Worm (Caenorhabditis elegans) whole organism, dauer: ENCODE data around the gene F53C3.11.

Experiments used
- unc-62 ChIP-seq: sonication (generic microtip); optimal IDR thresholded peaks from 2 replicates; lab custom pipeline; 2017; ENCODE audit warnings: missing biosample characterization, missing genetic modification reagents, missing genetic modification characterization

Gene F53C3.11

DNA sequence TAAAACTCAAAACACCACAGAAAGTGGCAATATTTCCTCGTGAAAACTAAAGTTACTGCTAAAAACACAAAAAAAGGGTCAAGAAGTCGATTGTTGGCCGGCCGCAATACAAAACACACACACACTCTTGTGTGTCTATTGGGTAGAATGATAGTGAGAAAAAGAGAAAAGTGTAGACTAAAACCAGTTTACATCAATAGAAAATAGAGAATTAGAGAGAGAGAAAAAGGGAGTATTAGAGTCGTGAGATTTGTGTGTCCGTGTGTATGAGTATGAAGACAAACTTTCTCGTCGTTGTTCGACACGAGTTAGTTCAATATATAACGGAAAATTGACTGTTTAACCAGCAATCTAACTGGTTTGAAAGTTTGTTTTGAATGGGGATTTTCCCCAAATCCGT lies 22.9 kb upstream of the F53C3.11 start:
- TF ChIP-seq unc-62 (GFP tag; lab: Kevin White, UChicago), result no peak

- no peak for TF ChIP-seq unc-62 (GFP tag; lab: Kevin White, UChicago)
Measured at ce11 chrII:3927943-3928393, 21.5 kb upstream of the F53C3.11 start, which contains the start of gene plpp-1.1. Gene plpp-1.1, minus strand, starts transcription at chrII:3927993.

DNA sequence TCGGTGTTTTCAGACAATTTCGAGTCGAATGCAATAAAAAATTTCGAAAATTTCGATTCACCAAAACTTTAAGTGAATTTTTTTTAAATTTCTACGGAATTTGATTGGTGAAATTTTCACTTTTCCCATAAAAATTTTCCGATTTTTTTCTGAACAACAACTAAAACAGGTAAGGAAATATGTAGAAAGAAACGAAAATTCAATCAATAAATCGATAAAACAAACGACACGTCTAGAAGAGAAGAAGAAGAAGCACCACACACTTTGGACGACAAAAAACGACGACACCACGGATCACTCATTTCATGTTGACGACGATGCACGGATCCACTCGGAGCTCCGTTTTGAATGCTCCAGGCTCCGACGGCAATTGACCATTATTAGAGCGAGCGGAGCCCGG lies 16.2 kb upstream of the F53C3.11 start:
- no peak for TF ChIP-seq unc-62 (GFP tag; lab: Kevin White, UChicago)

ce11 chrII:3920611-3921010 lies 14.1 kb upstream of the F53C3.11 start:
- TF ChIP-seq unc-62 (GFP tag; lab: Kevin White, UChicago), result no peak

DNA sequence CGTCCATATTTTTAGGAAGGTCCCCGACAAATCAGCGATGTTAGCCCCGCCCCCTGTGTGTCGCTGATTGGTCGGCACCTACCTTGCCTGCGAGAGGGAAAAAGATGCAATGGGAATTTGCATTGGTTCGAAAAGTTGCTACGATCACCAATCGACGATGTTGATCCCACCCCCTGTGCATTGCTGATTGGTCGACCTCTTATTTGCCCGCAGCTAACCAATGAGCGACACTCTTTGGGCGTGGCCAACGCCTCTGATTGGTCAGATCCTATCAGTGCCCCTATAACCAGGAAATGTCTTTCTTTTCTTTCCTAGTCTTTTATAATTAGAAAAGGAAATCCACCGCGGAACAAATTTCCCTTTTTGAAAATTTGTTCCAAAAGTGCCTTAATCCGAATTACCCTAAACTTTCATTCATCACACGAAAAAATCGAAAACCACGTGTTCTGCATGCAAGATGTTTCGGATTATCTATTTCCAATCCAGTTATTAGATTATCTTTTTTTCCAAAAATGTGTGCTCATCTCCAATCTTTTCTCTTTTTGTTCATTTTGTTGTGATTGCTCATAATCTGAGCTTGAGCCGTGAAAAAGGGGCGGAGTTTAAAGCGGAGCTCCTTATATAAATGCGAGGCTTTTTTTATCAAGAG lies 11.6 kb upstream of the F53C3.11 start:
- no peak for TF ChIP-seq unc-62 (GFP tag; lab: Kevin White, UChicago)

DNA sequence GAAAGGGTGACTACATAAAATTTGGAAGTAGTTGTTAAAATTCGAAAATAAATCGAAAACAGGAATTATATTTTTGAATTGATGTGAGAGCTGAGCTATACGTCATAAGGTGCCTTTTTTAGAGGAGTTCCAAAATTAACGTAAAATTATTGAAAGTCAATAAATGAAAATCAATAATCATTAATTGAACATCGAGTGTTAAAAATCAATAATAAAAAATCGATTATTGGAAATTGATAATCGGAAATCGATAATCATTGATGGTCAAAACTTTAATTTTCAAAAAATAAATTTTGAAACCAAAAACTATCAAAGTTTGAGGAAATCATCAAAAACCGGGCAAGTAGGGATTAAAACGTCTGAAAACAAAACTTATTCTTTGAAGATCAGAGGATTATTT lies 7.2 kb upstream of the F53C3.11 start:
- TF ChIP-seq unc-62 (GFP tag; lab: Kevin White, UChicago), result no peak

- TF ChIP-seq unc-62 (GFP tag; lab: Kevin White, UChicago), result no peak
Measured at ce11 chrII:3911716-3912115, 5.2 kb upstream of the F53C3.11 start, which contains the start of gene F53C3.1. Gene F53C3.1, plus strand, starts transcription at chrII:3912016.

ce11 chrII:3911284-3911683 lies 4.8 kb upstream of the F53C3.11 start:
- TF ChIP-seq unc-62 (GFP tag; lab: Kevin White, UChicago), result no peak

- no peak for TF ChIP-seq unc-62 (GFP tag; lab: Kevin White, UChicago)
Measured at ce11 chrII:3910737-3911136, 4.2 kb upstream of the F53C3.11 start, which contains the start of gene bcmo-2. Gene bcmo-2, minus strand, starts transcription at chrII:3910837.

- no peak for TF ChIP-seq unc-62 (GFP tag; lab: Kevin White, UChicago)
Measured at ce11 chrII:3909301-3909700, 2.8 kb upstream of the F53C3.11 start.

DNA sequence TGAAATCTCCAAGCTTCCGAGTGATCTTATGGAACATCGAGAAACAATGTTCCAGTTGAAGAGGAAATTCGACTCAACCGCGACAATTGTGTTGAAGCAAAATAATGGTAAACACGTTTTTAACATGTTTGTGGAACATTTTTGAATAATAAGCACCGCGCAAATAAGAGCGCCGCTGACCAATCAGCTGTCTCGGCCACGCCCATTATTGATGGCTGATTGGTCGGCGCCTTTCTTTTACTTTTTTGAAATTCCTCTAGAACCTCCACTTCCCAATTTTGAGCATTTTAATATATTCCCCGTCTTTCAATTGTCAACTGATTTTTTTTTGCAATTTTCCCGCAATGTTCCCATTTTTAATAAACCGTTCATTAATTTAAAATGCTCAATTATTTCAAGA lies 1.6 kb upstream of the F53C3.11 start:
- TF ChIP-seq unc-62 (GFP tag; lab: Kevin White, UChicago), result no peak

DNA sequence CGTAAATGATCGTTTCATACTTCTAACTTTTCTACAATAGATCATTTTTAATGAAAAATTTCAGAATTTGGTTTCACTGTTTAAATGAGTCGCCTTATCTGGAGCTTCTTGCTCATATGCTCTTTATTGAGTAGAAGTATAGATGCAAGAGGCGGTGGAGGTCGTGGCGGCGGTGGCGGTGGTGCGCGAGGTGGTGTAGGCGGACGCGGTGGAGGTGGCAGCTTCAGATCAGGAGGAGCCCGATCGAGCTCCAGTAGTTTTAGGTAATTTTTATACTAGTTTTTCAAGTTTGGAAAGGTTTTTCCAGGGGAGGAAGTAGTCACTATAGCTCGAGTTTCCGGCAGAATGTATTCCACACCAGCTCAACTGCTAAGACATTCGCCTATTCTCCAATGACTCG lies 3.7 kb downstream of the F53C3.11 start, which contains the start of gene F53C3.3:
TSS of gene F53C3.3 (plus strand) at position 59 of the 400 bp plus-strand sequence.
- TF ChIP-seq unc-62 (GFP tag; lab: Kevin White, UChicago), result no peak

ce11 chrII:3901108-3901507 lies 5.4 kb downstream of the F53C3.11 start, which contains the start of gene F53C3.4:
Gene F53C3.4, plus strand, starts transcription at chrII:3901408.
- no peak for TF ChIP-seq unc-62 (GFP tag; lab: Kevin White, UChicago)

DNA sequence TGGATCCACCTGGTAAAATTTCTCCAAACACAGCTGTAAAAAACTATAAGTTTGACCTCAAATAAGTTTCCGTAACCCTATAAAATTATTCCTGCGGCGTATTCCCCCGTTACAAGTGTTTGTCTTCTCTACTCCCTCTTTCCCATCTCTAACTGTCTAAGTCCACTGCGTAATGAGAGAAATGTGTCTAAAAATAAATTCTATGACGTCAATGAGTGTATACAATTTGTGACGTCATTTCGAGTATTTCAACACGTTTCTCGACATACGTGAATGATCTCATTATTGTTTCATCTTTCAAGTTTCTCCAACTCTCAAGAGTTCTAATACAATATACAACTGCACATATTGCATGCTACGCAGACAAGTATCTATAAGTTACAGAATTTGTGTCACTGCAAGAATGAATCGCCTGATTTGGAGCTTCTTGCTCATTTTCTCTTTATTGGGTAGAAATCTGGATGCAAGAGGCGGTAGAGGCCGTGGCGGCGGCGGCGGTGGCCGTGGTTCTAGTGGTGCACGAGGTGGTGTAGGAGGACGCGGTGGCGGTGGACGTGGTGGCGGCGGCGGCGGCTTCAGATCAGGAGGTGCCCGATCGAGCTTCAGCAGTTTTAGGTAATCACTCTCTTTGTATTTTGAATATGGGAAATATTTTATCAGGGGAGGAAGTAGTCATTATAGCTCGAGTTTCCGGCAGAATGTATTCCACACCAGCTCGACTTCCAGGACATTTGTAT lies 8.6 kb downstream of the F53C3.11 start, which contains the start of gene F53C3.6:
TSS of gene F53C3.6 (plus strand) at position 385 of the 737 bp plus-strand sequence.
- no peak for TF ChIP-seq unc-62 (GFP tag; lab: Kevin White, UChicago)

DNA sequence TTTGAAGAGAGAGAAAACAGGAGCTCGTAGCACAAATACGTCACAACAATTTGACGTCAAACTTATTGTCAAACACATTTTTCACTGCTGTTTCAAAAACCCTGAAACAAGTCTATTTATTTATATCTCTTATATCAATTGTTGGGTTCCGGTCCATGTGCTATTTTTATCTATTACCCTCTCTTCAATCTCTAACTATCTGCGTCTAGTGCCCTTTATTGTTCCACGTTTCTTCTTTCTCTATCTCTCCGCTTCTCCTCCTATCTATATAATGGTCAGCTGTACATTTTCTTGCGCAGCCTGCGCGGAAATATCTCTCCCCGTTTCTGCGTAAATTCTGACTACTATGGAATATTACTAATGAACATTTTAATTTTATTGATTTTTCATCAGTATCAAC lies 9.6 kb downstream of the F53C3.11 start:
- no peak for TF ChIP-seq unc-62 (GFP tag; lab: Kevin White, UChicago)

DNA sequence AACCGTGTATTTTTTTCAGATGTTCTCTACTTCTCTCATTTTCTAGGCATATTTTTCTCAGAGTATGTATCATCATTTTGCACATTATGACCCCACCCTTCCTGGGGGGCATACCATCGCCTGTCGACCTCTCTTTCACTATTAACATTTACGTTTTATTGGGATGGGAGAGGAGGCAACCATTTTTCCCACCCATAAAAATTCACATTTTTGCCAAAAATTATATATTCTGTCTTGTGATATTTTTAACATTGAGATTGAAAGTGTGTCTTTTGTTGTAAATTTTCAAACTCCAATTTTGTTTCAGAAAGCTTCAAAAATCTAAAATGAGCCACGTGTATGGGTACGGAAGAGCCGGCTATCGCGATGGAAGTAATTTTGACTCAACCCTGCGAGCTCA lies 11.8 kb downstream of the F53C3.11 start, which contains the start of gene F53C3.7:
TSS of gene F53C3.7 (plus strand) at position 301 of the 400 bp plus-strand sequence.
- no peak for TF ChIP-seq unc-62 (GFP tag; lab: Kevin White, UChicago)
